Fruit fly (Drosophila melanogaster) whole organism, embryonic: ENCODE data around the gene Iyd.
A peak's percentile ranks its signal among the peaks of the same experiment; 100 is the strongest.

ENCODE experiments used
- Aef1 ChIP-seq: fragments of 200-800 bp; sonication (Bioruptor generic); IDR thresholded peaks from 3 replicates; pipeline ENCODE4 v1.3.6; 2022; ENCODE audit warnings: missing biosample characterization, missing genetic modification characterization
- BEAF-32 ChIP-seq: fragments of 200-800 bp; sonication (Bioruptor generic); optimal IDR thresholded peaks from 3 replicates; lab custom pipeline; 2017; ENCODE audit warnings: missing biosample characterization, missing genetic modification characterization, mild to moderate bottlenecking, moderate library complexity, missing genetic modification reagents
- Bdp1 ChIP-seq: fragments of 200-800 bp; sonication (Bioruptor generic); optimal IDR thresholded peaks from 3 replicates; lab custom pipeline; 2016; ENCODE audit warnings: missing biosample characterization, missing genetic modification characterization
- CG10209 ChIP-seq: fragments of 200-800 bp; sonication (Bioruptor generic); optimal IDR thresholded peaks from 3 replicates; lab custom pipeline; 2017; ENCODE audit warnings: missing biosample characterization, mild to moderate bottlenecking, missing genetic modification characterization, missing genetic modification reagents
- CG10543 ChIP-seq: fragments of 200-800 bp; sonication (Bioruptor generic); optimal IDR thresholded peaks from 3 replicates; lab custom pipeline; 2017; ENCODE audit warnings: missing biosample characterization, mild to moderate bottlenecking, missing genetic modification characterization, moderate library complexity
- CG12219 ChIP-seq: fragments of 200-800 bp; sonication (Bioruptor generic); optimal IDR thresholded peaks from 3 replicates; lab custom pipeline; 2018; ENCODE audit warnings: missing biosample characterization, mild to moderate bottlenecking, missing genetic modification characterization
- CG12942 ChIP-seq: fragments of 200-800 bp; sonication (Bioruptor generic); optimal IDR thresholded peaks from 3 replicates; lab custom pipeline; 2016; ENCODE audit warnings: missing biosample characterization, missing genetic modification characterization
- CG13123 ChIP-seq: fragments of 200-800 bp; sonication (Bioruptor generic); optimal IDR thresholded peaks from 2 replicates; lab custom pipeline; 2016; ENCODE audit warnings: missing biosample characterization, missing genetic modification characterization
- CG13424 ChIP-seq: fragments of 200-800 bp; sonication (Bioruptor generic); optimal IDR thresholded peaks from 2 replicates; lab custom pipeline; 2019; ENCODE audit warnings: missing biosample characterization, mild to moderate bottlenecking, missing genetic modification characterization, moderate library complexity
- CG14965 ChIP-seq: fragments of 200-800 bp; sonication (Bioruptor generic); optimal IDR thresholded peaks from 2 replicates; lab custom pipeline; 2016; ENCODE audit warnings: missing biosample characterization, missing genetic modification characterization, borderline replicate concordance
- CG15696 ChIP-seq: fragments of 200-800 bp; sonication (Bioruptor generic); optimal IDR thresholded peaks from 2 replicates; lab custom pipeline; 2019; ENCODE audit warnings: missing biosample characterization, mild to moderate bottlenecking, missing genetic modification characterization, moderate library complexity
- CG2875 ChIP-seq: fragments of 200-800 bp; sonication (Bioruptor generic); optimal IDR thresholded peaks from 2 replicates; lab custom pipeline; 2017; ENCODE audit warnings: missing biosample characterization, mild to moderate bottlenecking, missing genetic modification characterization, missing genetic modification reagents
- CG30431 ChIP-seq: fragments of 200-800 bp; sonication (Bioruptor generic); optimal IDR thresholded peaks from 2 replicates; lab custom pipeline; 2017; ENCODE audit warnings: missing biosample characterization, missing genetic modification characterization
- CG31365 ChIP-seq: fragments of 200-800 bp; sonication (Bioruptor generic); optimal IDR thresholded peaks from 2 replicates; lab custom pipeline; 2018; ENCODE audit warnings: missing biosample characterization, mild to moderate bottlenecking, missing genetic modification characterization
- CG3163 ChIP-seq: fragments of 200-800 bp; sonication (Bioruptor generic); optimal IDR thresholded peaks from 3 replicates; lab custom pipeline; 2016; ENCODE audit warnings: missing biosample characterization, missing genetic modification characterization
- CG3281 ChIP-seq: fragments of 200-800 bp; sonication (Bioruptor generic); optimal IDR thresholded peaks from 3 replicates; lab custom pipeline; 2017; ENCODE audit warnings: missing biosample characterization, mild to moderate bottlenecking, missing genetic modification characterization
- CG4360 ChIP-seq: fragments of 200-800 bp; sonication (Bioruptor generic); IDR thresholded peaks from 2 replicates; pipeline ENCODE4 v1.3.6; 2022; ENCODE audit warnings: missing biosample characterization, missing genetic modification characterization
- CG7745 ChIP-seq: fragments of 200-800 bp; sonication (Bioruptor generic); optimal IDR thresholded peaks from 2 replicates; lab custom pipeline; 2018; ENCODE audit warnings: missing biosample characterization, mild to moderate bottlenecking, missing genetic modification characterization, moderate library complexity
- CG9609 ChIP-seq: fragments of 200-800 bp; sonication (Bioruptor generic); optimal IDR thresholded peaks from 3 replicates; lab custom pipeline; 2016; ENCODE audit warnings: missing biosample characterization, missing genetic modification characterization
- Eip74EF ChIP-seq, 2 experiments: fragments of 200-800 bp in 1 of 2; fragments of >200 bp in 1 of 2; sonication (Bioruptor generic) in 1 of 2; optimal IDR thresholded peaks; 2 replicates each; lab custom pipeline; 2017 to 2019; ENCODE audit warnings: missing biosample characterization in 2 of 2, missing genetic modification characterization in 2 of 2, mild to moderate bottlenecking in 1 of 2, moderate library complexity in 1 of 2
- H15 ChIP-seq: fragments of 200-800 bp; sonication (Bioruptor generic); IDR thresholded peaks from 3 replicates; pipeline ENCODE4 v1.3.6; 2022; ENCODE audit warnings: missing biosample characterization, missing genetic modification characterization
- H2.0 ChIP-seq: fragments of 200-800 bp; sonication (Bioruptor generic); IDR thresholded peaks from 2 replicates; pipeline ENCODE4 v1.3.6; 2022; ENCODE audit warnings: missing biosample characterization, missing genetic modification characterization
- Hey ChIP-seq: fragments of 200-800 bp; sonication (Bioruptor generic); optimal IDR thresholded peaks from 3 replicates; lab custom pipeline; 2018; ENCODE audit warnings: missing biosample characterization, mild to moderate bottlenecking, missing genetic modification characterization
- Max ChIP-seq: fragments of 200-800 bp; sonication (Bioruptor generic); optimal IDR thresholded peaks from 2 replicates; lab custom pipeline; 2016; ENCODE audit warnings: missing biosample characterization, mild to moderate bottlenecking, missing genetic modification characterization
- Nf-YA ChIP-seq: fragments of 200-800 bp; sonication (Bioruptor generic); IDR thresholded peaks from 2 replicates; pipeline ENCODE4 v1.3.6; 2022; ENCODE audit warnings: missing biosample characterization, missing genetic modification characterization
- Nf-YC ChIP-seq: fragments of 200-800 bp; optimal IDR thresholded peaks from 3 replicates; lab custom pipeline; 2019; ENCODE audit warnings: missing biosample characterization, mild to moderate bottlenecking, missing genetic modification characterization, moderate library complexity
- Oaz ChIP-seq: fragments of 200-800 bp; sonication (Bioruptor generic); IDR thresholded peaks from 2 replicates; pipeline ENCODE4 v1.3.6; 2022; ENCODE audit warnings: missing biosample characterization, missing genetic modification characterization
- PHDP ChIP-seq: fragments of 200-800 bp; sonication (Bioruptor generic); optimal IDR thresholded peaks from 3 replicates; lab custom pipeline; 2018; ENCODE audit warnings: missing biosample characterization, mild to moderate bottlenecking, missing genetic modification characterization, moderate library complexity
- Poxn ChIP-seq: fragments of 200-800 bp; sonication (Bioruptor generic); IDR thresholded peaks from 2 replicates; pipeline ENCODE4 v1.3.6; 2022; ENCODE audit warnings: missing biosample characterization, missing genetic modification characterization
- TFAM ChIP-seq: fragments of 200-800 bp; sonication (Bioruptor generic); optimal IDR thresholded peaks from 2 replicates; lab custom pipeline; 2017; ENCODE audit warnings: missing biosample characterization, missing genetic modification characterization, inconsistent platforms
- Usf ChIP-seq: fragments of 200-800 bp; sonication (Bioruptor generic); optimal IDR thresholded peaks from 2 replicates; lab custom pipeline; 2017; ENCODE audit warnings: missing genotype, missing biosample characterization, missing genetic modification characterization
- ac ChIP-seq: fragments of 200-800 bp; sonication (Bioruptor generic); optimal IDR thresholded peaks from 3 replicates; lab custom pipeline; 2017; ENCODE audit warnings: missing biosample characterization, mild to moderate bottlenecking, missing genetic modification characterization
- chn ChIP-seq: fragments of 200-800 bp; sonication (Bioruptor generic); optimal IDR thresholded peaks from 2 replicates; lab custom pipeline; 2016; ENCODE audit warnings: missing biosample characterization, missing genetic modification characterization
- dati ChIP-seq: fragments of 200-800 bp; sonication (Bioruptor generic); IDR thresholded peaks from 2 replicates; pipeline ENCODE4 v1.3.6; 2022; ENCODE audit warnings: missing biosample characterization, missing genetic modification characterization
- dimm ChIP-seq: fragments of 200-800 bp; sonication (Bioruptor generic); IDR thresholded peaks from 2 replicates; pipeline ENCODE4 v1.3.6; 2022; ENCODE audit warnings: missing biosample characterization, missing genetic modification characterization
- emc ChIP-seq: fragments of 200-800 bp; sonication (Bioruptor generic); optimal IDR thresholded peaks from 2 replicates; lab custom pipeline; 2016; ENCODE audit warnings: missing biosample characterization, missing genetic modification characterization
- eyg ChIP-seq: fragments of 200-800 bp; sonication (Bioruptor generic); optimal IDR thresholded peaks from 3 replicates; lab custom pipeline; 2016; ENCODE audit warnings: missing biosample characterization, missing genetic modification characterization
- fd96Cb ChIP-seq: fragments of 200-800 bp; sonication (Bioruptor generic); optimal IDR thresholded peaks from 2 replicates; lab custom pipeline; 2018; ENCODE audit warnings: missing biosample characterization, mild to moderate bottlenecking, missing genetic modification characterization, moderate library complexity
- fru ChIP-seq: fragments of >200 bp; optimal IDR thresholded peaks from 2 replicates; lab custom pipeline; 2017
- ftz-f1 ChIP-seq: fragments of 200-800 bp; sonication (Bioruptor generic); optimal IDR thresholded peaks from 2 replicates; lab custom pipeline; 2016; ENCODE audit warnings: missing biosample characterization, missing genetic modification characterization
- gcm ChIP-seq: fragments of 200-800 bp; sonication (Bioruptor generic); optimal IDR thresholded peaks from 2 replicates; lab custom pipeline; 2019; ENCODE audit warnings: missing biosample characterization, mild to moderate bottlenecking, missing genetic modification characterization, moderate library complexity
- ham ChIP-seq: fragments of 200-800 bp; sonication (Bioruptor generic); IDR thresholded peaks from 2 replicates; pipeline ENCODE4 v1.3.6; 2022; ENCODE audit warnings: missing biosample characterization, missing genetic modification characterization
- jigr1 ChIP-seq: fragments of 200-800 bp; sonication (Bioruptor generic); IDR thresholded peaks from 3 replicates; pipeline ENCODE4 v1.3.6; 2022; ENCODE audit warnings: missing biosample characterization, missing genetic modification characterization
- kay ChIP-seq: fragments of 200-800 bp; sonication (Bioruptor generic); optimal IDR thresholded peaks from 2 replicates; lab custom pipeline; 2016; ENCODE audit warnings: missing biosample characterization, missing genetic modification characterization
- lilli ChIP-seq: fragments of 200-800 bp; sonication (Bioruptor generic); optimal IDR thresholded peaks from 3 replicates; lab custom pipeline; 2016; ENCODE audit warnings: missing biosample characterization, missing genetic modification characterization
- lola ChIP-seq, 3 experiments: fragments of >200 bp in 2 of 3; fragments of 200-800 bp in 1 of 3; sonication (Bioruptor generic) in 1 of 3; optimal IDR thresholded peaks; 2 replicates each; lab custom pipeline; 2017 to 2019; ENCODE audit warnings: missing biosample characterization in 3 of 3, missing genetic modification characterization in 3 of 3, mild to moderate bottlenecking in 1 of 3, moderate library complexity in 1 of 3
- nau ChIP-seq: fragments of 200-800 bp; sonication (Bioruptor generic); optimal IDR thresholded peaks from 3 replicates; lab custom pipeline; 2017; ENCODE audit warnings: missing biosample characterization, mild to moderate bottlenecking, missing genetic modification characterization, missing genetic modification reagents
- oc ChIP-seq: fragments of 200-800 bp; sonication (Bioruptor generic); optimal IDR thresholded peaks from 2 replicates; lab custom pipeline; 2018; ENCODE audit warnings: missing biosample characterization, mild to moderate bottlenecking, missing genetic modification characterization, moderate library complexity
- so ChIP-seq: fragments of 200-800 bp; sonication (Bioruptor generic); IDR thresholded peaks from 3 replicates; pipeline ENCODE4 v1.3.6; 2022; ENCODE audit warnings: missing biosample characterization, missing genetic modification characterization
- ssp ChIP-seq: fragments of 200-800 bp; sonication (Bioruptor generic); IDR thresholded peaks from 2 replicates; pipeline ENCODE4 v1.3.6; 2022; ENCODE audit warnings: missing biosample characterization, missing genetic modification characterization
- stc ChIP-seq: fragments of 200-800 bp; sonication (Bioruptor generic); IDR thresholded peaks from 2 replicates; pipeline ENCODE4 v1.3.6; 2022; ENCODE audit warnings: missing biosample characterization, missing genetic modification characterization

The Iyd gene

dm6 chr3L:11093046-11093520, 3.0 kb downstream of the Iyd start, which contains the start of gene JIL-1 (continued):
- TF ChIP-seq Max (peak; percentile 67), gcm (no peak), CG14965 (GFP tag; lab: Kevin White, UChicago) (no peak), CG3281 (GFP tag; lab: Kevin White, UChicago) (peak; percentile 39), CG2875 (GFP tag; lab: Kevin White, UChicago) (no peak), CG30431 (GFP tag; lab: Kevin White, UChicago) (no peak), fd96Cb (tag; lab: Kevin White, UChicago) (peak; percentile 40), H15 (peak; percentile 24; the same call in 1 of the 3 replicates), CG4360 (GFP tag; lab: Robert Waterston, UW) (peak; percentile 44), Oaz (GFP tag; lab: Robert Waterston, UW) (no peak), BEAF-32 (peak; percentile 89), dimm (GFP tag; lab: Robert Waterston, UW) (no peak), Eip74EF (GFP tag; optimal IDR thresholded peaks at IDR 0.05; lab: Kevin White, UChicago) (no peak), Poxn (no peak), Aef1 (peak; percentile 47), chn (peak; percentile 50), CG7745 (tag; lab: Kevin White, UChicago) (no peak), eyg (GFP tag; lab: Kevin White, UChicago) (no peak), CG3163 (GFP tag; lab: Kevin White, UChicago) (no peak), CG9609 (peak; percentile 3), CG10209 (GFP tag; lab: Kevin White, UChicago) (peak; percentile 59), lilli (GFP tag; lab: Kevin White, UChicago) (peak; percentile 76), Usf (GFP tag; lab: Kevin White, UChicago) (no peak), nau (GFP tag; lab: Kevin White, UChicago) (no peak), CG13424 (tag; lab: Kevin White, UChicago) (peak; percentile 35), ftz-f1 (GFP tag; lab: Kevin White, UChicago) (no peak), lola (GFP tag; optimal IDR thresholded peaks at IDR 0.05; lab: Kevin White, UChicago) (peak in 1 of 3 experiments; percentile 30), Hey (no peak), so (GFP tag; lab: Robert Waterston, UW) (peak; percentile 28; the same call in 2 of the 3 replicates), CG10543 (peak; percentile 60), ac (no peak), stc (peak; percentile 39; the same call in 1 of the 2 replicates), PHDP (tag; lab: Kevin White, UChicago) (peak; percentile 43), CG12219 (GFP tag; lab: Kevin White, UChicago) (no peak), Nf-YA (GFP tag; lab: Robert Waterston, UW) (peak; percentile 9; the same call in 1 of the 2 replicates), H2.0 (GFP tag; lab: Robert Waterston, UW) (peak; percentile 67), TFAM (no peak), CG15696 (tag; lab: Kevin White, UChicago) (peak; percentile 18), CG12942 (GFP tag; lab: Kevin White, UChicago) (peak; percentile 60), Bdp1 (GFP tag; lab: Kevin White, UChicago) (peak; percentile 15), oc (tag; lab: Kevin White, UChicago) (peak; percentile 17), CG31365 (no peak), Nf-YC (tag; lab: Kevin White, UChicago) (peak; percentile 65), ham (GFP tag; lab: Robert Waterston, UW) (peak; percentile 40; the same call in 1 of the 2 replicates), kay (GFP tag; lab: Kevin White, UChicago) (peak; percentile 32), dati (GFP tag; lab: Robert Waterston, UW) (peak; percentile 47; the same call in 1 of the 2 replicates), emc (GFP tag; lab: Kevin White, UChicago) (peak; percentile 8), CG13123 (GFP tag; lab: Kevin White, UChicago) (peak; percentile 39), jigr1 (GFP tag; lab: Robert Waterston, UW) (no peak), fru (lab: Kevin White, UChicago) (no peak), ssp (GFP tag; lab: Robert Waterston, UW) (peak; percentile 57)
